Fruit fly (Drosophila melanogaster): ENCODE results near the gene SMC6.
A peak's percentile ranks its signal among the peaks of the same experiment; 100 is the strongest.

Gene SMC6

dm6 chr3R:24141013-24141592 is 52.1 kb downstream of the SMC6 start, which contains the start of gene Kal1:
Kal1 (plus strand) TSS chr3R:24141395.
- TF ChIP-seq CG8478 (optimal IDR thresholded peaks at IDR 0.05) (no peak), psq (optimal IDR thresholded peaks at IDR 0.05) (no peak), Dll (optimal IDR thresholded peaks at IDR 0.05) (peak; percentile 73)

- TF ChIP-seq psq (optimal IDR thresholded peaks at IDR 0.05): no peak
- no peak for TF ChIP-seq pan (optimal IDR thresholded peaks at IDR 0.05)
These were observed 53.5 kb downstream of the SMC6 start for dm6 chr3R:24139646-24140130.
